Fruit fly (Drosophila melanogaster): ENCODE measurements around the gene rdx.

dm6 chr3R:13998162-13998561, 33.7 kb downstream of the rdx start:
- no peak for TF ChIP-seq insv (optimal IDR thresholded peaks at IDR 0.05)
- TF ChIP-seq psq (optimal IDR thresholded peaks at IDR 0.05), result no peak
- no peak for TF ChIP-seq Myc (optimal IDR thresholded peaks at IDR 0.05)

Data from Kc167 (cell line).